Worm (Caenorhabditis elegans) whole organism, mixed stage, embryonic: Measurements from ENCODE around the gene fbxb-41.
A peak's percentile ranks its signal among the peaks of the same experiment; 100 is the strongest.

Experiments used
- bed-3 ChIP-seq: fragments of 200-800 bp; sonication (Bioruptor generic); optimal IDR thresholded peaks from 3 replicates; lab custom pipeline; 2018; ENCODE audit warnings: mild to moderate bottlenecking, missing genetic modification characterization, moderate library complexity, missing compliant biosample characterization
- blmp-1 ChIP-seq: fragments of 150-350 bp; optimal IDR thresholded peaks from 2 replicates; lab custom pipeline; 2014; ENCODE audit warnings: missing biosample characterization, missing genetic modification characterization
- ceh-39 ChIP-seq: fragments of 150-350 bp; optimal IDR thresholded peaks from 2 replicates; lab custom pipeline; 2014; ENCODE audit warnings: missing biosample characterization, missing genetic modification characterization
- ceh-43 ChIP-seq: fragments of 200-800 bp; sonication (Bioruptor generic); optimal IDR thresholded peaks from 2 replicates; lab custom pipeline; 2018; ENCODE audit warnings: mild to moderate bottlenecking, missing genetic modification characterization, moderate library complexity, missing compliant biosample characterization
- ceh-83 ChIP-seq: fragments of 200-800 bp; sonication (Bioruptor generic); optimal IDR thresholded peaks from 2 replicates; lab custom pipeline; 2018; ENCODE audit warnings: mild to moderate bottlenecking, missing genetic modification characterization, missing compliant biosample characterization
- ces-1 ChIP-seq: fragments of 150-350 bp; optimal IDR thresholded peaks from 2 replicates; lab custom pipeline; 2014; ENCODE audit warnings: missing biosample characterization, missing genetic modification reagents, missing genetic modification characterization
- cnd-1 ChIP-seq: fragments of 200-800 bp; sonication (Bioruptor generic); optimal IDR thresholded peaks from 2 replicates; lab custom pipeline; 2018; ENCODE audit warnings: mild to moderate bottlenecking, missing genetic modification characterization, missing compliant biosample characterization
- drap-1 ChIP-seq: fragments of 200-800 bp; sonication (Bioruptor generic); optimal IDR thresholded peaks from 3 replicates; lab custom pipeline; 2018; ENCODE audit warnings: mild to moderate bottlenecking, missing genetic modification characterization, missing compliant biosample characterization
- elt-1 ChIP-seq: sonication (generic microtip); optimal IDR thresholded peaks from 2 replicates; lab custom pipeline; 2017; ENCODE audit warnings: missing genetic modification characterization, mild to moderate bottlenecking, missing compliant biosample characterization, antibody characterized with exemption, moderate library complexity, borderline replicate concordance; ENCODE audit not compliant: insufficient read depth
- elt-3 ChIP-seq: fragments of 150-350 bp; optimal IDR thresholded peaks from 2 replicates; lab custom pipeline; 2014; ENCODE audit warnings: missing biosample characterization, missing genetic modification characterization
- ham-2 ChIP-seq: fragments of 200-800 bp; sonication (Bioruptor generic); optimal IDR thresholded peaks from 2 replicates; lab custom pipeline; 2018; ENCODE audit warnings: mild to moderate bottlenecking, missing genetic modification characterization, missing compliant biosample characterization
- hlh-1 ChIP-seq: fragments of 150-350 bp; optimal IDR thresholded peaks from 2 replicates; lab custom pipeline; 2014; ENCODE audit warnings: missing biosample characterization, missing genetic modification reagents, missing genetic modification characterization
- lin-13 ChIP-seq: fragments of 150-350 bp; optimal IDR thresholded peaks from 2 replicates; lab custom pipeline; 2014; ENCODE audit warnings: missing biosample characterization, missing genetic modification characterization
- lin-32 ChIP-seq: fragments of 200-800 bp; sonication (Bioruptor generic); optimal IDR thresholded peaks from 2 replicates; lab custom pipeline; 2018; ENCODE audit warnings: mild to moderate bottlenecking, missing genetic modification characterization, missing compliant biosample characterization
- lsy-2 ChIP-seq: fragments of 150-350 bp; optimal IDR thresholded peaks from 2 replicates; lab custom pipeline; 2014; ENCODE audit warnings: missing biosample characterization, missing genetic modification characterization
- mab-5 ChIP-seq: fragments of 150-350 bp; optimal IDR thresholded peaks from 2 replicates; lab custom pipeline; 2014; ENCODE audit warnings: missing biosample characterization, missing genetic modification characterization
- mep-1 ChIP-seq: fragments of 150-350 bp; optimal IDR thresholded peaks from 2 replicates; lab custom pipeline; 2017; ENCODE audit warnings: missing biosample characterization, missing genetic modification reagents, missing genetic modification characterization, inconsistent platforms
- mls-2 ChIP-seq: sonication (generic microtip); optimal IDR thresholded peaks from 2 replicates; lab custom pipeline; 2016; ENCODE audit warnings: mild to moderate bottlenecking, missing genetic modification characterization, moderate library complexity, missing compliant biosample characterization
- nhr-12 ChIP-seq: fragments of 150-350 bp; optimal IDR thresholded peaks from 2 replicates; lab custom pipeline; 2014; ENCODE audit warnings: missing biosample characterization, missing genetic modification characterization
- nhr-2 ChIP-seq: fragments of 150-350 bp; optimal IDR thresholded peaks from 2 replicates; lab custom pipeline; 2014; ENCODE audit warnings: missing biosample characterization, missing genetic modification characterization
- nhr-237 ChIP-seq: fragments of 150-350 bp; optimal IDR thresholded peaks from 2 replicates; lab custom pipeline; 2014; ENCODE audit warnings: missing biosample characterization, missing genetic modification characterization
- nhr-76 ChIP-seq: sonication (generic microtip); optimal IDR thresholded peaks from 2 replicates; lab custom pipeline; 2017; ENCODE audit warnings: missing biosample characterization, missing genetic modification characterization
- pha-4 ChIP-seq: fragments of 150-350 bp; optimal IDR thresholded peaks from 2 replicates; lab custom pipeline; 2018; ENCODE audit warnings: missing biosample characterization, missing genetic modification reagents, missing genetic modification characterization
- sem-2 ChIP-seq: fragments of 200-800 bp; sonication (Bioruptor generic); optimal IDR thresholded peaks from 2 replicates; lab custom pipeline; 2018; ENCODE audit warnings: mild to moderate bottlenecking, missing genetic modification characterization, missing compliant biosample characterization
- snpc-4 ChIP-seq: fragments of 150-350 bp; optimal IDR thresholded peaks from 2 replicates; lab custom pipeline; 2014; ENCODE audit warnings: missing biosample characterization, missing genetic modification characterization
- sptf-1 ChIP-seq: sonication (generic microtip); optimal IDR thresholded peaks from 2 replicates; lab custom pipeline; 2017; ENCODE audit warnings: mild to moderate bottlenecking, missing genetic modification characterization, moderate library complexity, missing compliant biosample characterization
- tbx-8 ChIP-seq: fragments of 200-800 bp; sonication (Bioruptor generic); optimal IDR thresholded peaks from 2 replicates; lab custom pipeline; 2018; ENCODE audit warnings: mild to moderate bottlenecking, missing genetic modification characterization, moderate library complexity, missing compliant biosample characterization
- unc-120 ChIP-seq: sonication (generic microtip); optimal IDR thresholded peaks from 2 replicates; lab custom pipeline; 2017; ENCODE audit warnings: missing genetic modification characterization, missing compliant biosample characterization; ENCODE audit not compliant: poor library complexity, severe bottlenecking
- unc-62 ChIP-seq: fragments of 150-350 bp; optimal IDR thresholded peaks from 2 replicates; lab custom pipeline; 2014; ENCODE audit warnings: missing biosample characterization, missing genetic modification reagents, missing genetic modification characterization
- zip-8 ChIP-seq: fragments of 150-350 bp; optimal IDR thresholded peaks from 2 replicates; lab custom pipeline; 2014; ENCODE audit warnings: missing biosample characterization, missing genetic modification characterization
- ztf-11 ChIP-seq: fragments of 150-350 bp; optimal IDR thresholded peaks from 2 replicates; lab custom pipeline; 2014; ENCODE audit warnings: missing biosample characterization, missing genetic modification characterization

fbxb-41 gene

ce11 chrII:1045692-1046091 lies 3.6 kb upstream of the fbxb-41 start, which contains the start of gene str-148:
str-148 (plus strand) TSS chrII:1045992.
- no peak for TF ChIP-seq mep-1 (tag; lab: Kevin White, UChicago)
- no peak for TF ChIP-seq elt-1 (tag; lab: Kevin White, UChicago)
- TF ChIP-seq zip-8, result no peak
- no peak for TF ChIP-seq unc-120
- TF ChIP-seq snpc-4 (tag; lab: Kevin White, UChicago), result no peak
- TF ChIP-seq drap-1 (GFP tag; lab: Kevin White, UChicago), result no peak
- no peak for TF ChIP-seq sptf-1 (tag; lab: Kevin White, UChicago)
- no peak for TF ChIP-seq pha-4 (tag; lab: Kevin White, UChicago)
- no peak for TF ChIP-seq sem-2
- TF ChIP-seq nhr-76 (tag; lab: Kevin White, UChicago), result no peak
- no peak for TF ChIP-seq blmp-1
- no peak for TF ChIP-seq bed-3 (GFP tag; lab: Kevin White, UChicago)
- no peak for TF ChIP-seq mls-2 (tag; lab: Kevin White, UChicago)
- no peak for TF ChIP-seq nhr-12 (tag; lab: Kevin White, UChicago)
- TF ChIP-seq ham-2 (GFP tag; lab: Kevin White, UChicago), result no peak
- TF ChIP-seq cnd-1 (tag; lab: Kevin White, UChicago), result no peak
- TF ChIP-seq tbx-8, result no peak
- TF ChIP-seq lin-32 (GFP tag; lab: Kevin White, UChicago), result no peak
- no peak for TF ChIP-seq lsy-2 (tag; lab: Kevin White, UChicago)

- TF ChIP-seq zip-8, result peak; percentile 84
Observed at ce11 chrII:1043932-1044331, 1.8 kb upstream of the fbxb-41 start, which contains the start of gene fbxb-45. fbxb-45 (minus strand) TSS chrII:1044032.

- TF ChIP-seq ceh-83 (GFP tag; lab: Kevin White, UChicago) (no peak), nhr-2 (tag; lab: Kevin White, UChicago) (no peak), pha-4 (tag; lab: Kevin White, UChicago) (no peak), nhr-76 (tag; lab: Kevin White, UChicago) (no peak), hlh-1 (tag; lab: Kevin White, UChicago) (no peak), lin-32 (GFP tag; lab: Kevin White, UChicago) (no peak), nhr-237 (tag; lab: Kevin White, UChicago) (no peak), unc-120 (no peak), lin-13 (tag; lab: Kevin White, UChicago) (no peak), lsy-2 (tag; lab: Kevin White, UChicago) (no peak), nhr-12 (tag; lab: Kevin White, UChicago) (no peak), elt-1 (tag; lab: Kevin White, UChicago) (no peak), drap-1 (GFP tag; lab: Kevin White, UChicago) (no peak), ztf-11 (tag; lab: Kevin White, UChicago) (no peak), ceh-39 (no peak), ceh-43 (GFP tag; lab: Kevin White, UChicago) (no peak), mls-2 (tag; lab: Kevin White, UChicago) (no peak)
Observed at ce11 chrII:1040464-1040863, 1.7 kb downstream of the fbxb-41 start, which contains the start of gene fbxb-39. fbxb-39 (minus strand) TSS chrII:1040564.

ce11 chrII:1028602-1029001 lies 13.5 kb downstream of the fbxb-41 start, which contains the start of gene math-34:
math-34 (plus strand) TSS chrII:1028972.
- TF ChIP-seq lsy-2 (tag; lab: Kevin White, UChicago) (no peak), unc-62 (no peak), lin-32 (GFP tag; lab: Kevin White, UChicago) (no peak), mab-5 (tag; lab: Kevin White, UChicago) (no peak), pha-4 (tag; lab: Kevin White, UChicago) (no peak), snpc-4 (tag; lab: Kevin White, UChicago) (no peak), mls-2 (tag; lab: Kevin White, UChicago) (no peak), drap-1 (GFP tag; lab: Kevin White, UChicago) (no peak), unc-120 (no peak), lin-13 (tag; lab: Kevin White, UChicago) (no peak), elt-3 (tag; lab: Kevin White, UChicago) (no peak), ham-2 (GFP tag; lab: Kevin White, UChicago) (no peak), ces-1 (GFP tag; lab: Kevin White, UChicago) (no peak), nhr-12 (tag; lab: Kevin White, UChicago) (no peak), bed-3 (GFP tag; lab: Kevin White, UChicago) (no peak)
- TF ChIP-seq, all 35 proteins: peak for 0
